Worm (Caenorhabditis elegans): ENCODE results near the gene srh-109.

Gene srh-109

ce11 chrV:17223305-17223704 is 3.1 kb upstream of the srh-109 start, which contains the start of gene srh-252:
Gene srh-252 (minus strand): TSS chrV:17223405.
- TF ChIP-seq dmd-4 (tag; optimal IDR thresholded peaks at IDR 0.05; ENCODE audit: borderline replicate concordance) (no peak), pqm-1 (tag; optimal IDR thresholded peaks at IDR 0.05) (no peak), ceh-31 (tag; optimal IDR thresholded peaks at IDR 0.05) (no peak), Y22D7AL.16 (tag; optimal IDR thresholded peaks at IDR 0.05) (no peak), hlh-13 (GFP tag; optimal IDR thresholded peaks at IDR 0.05) (no peak), sox-2 (GFP tag; IDR thresholded peaks at IDR 0.05) (no peak), ets-4 (tag; optimal IDR thresholded peaks at IDR 0.05) (no peak), lin-11 (tag; optimal IDR thresholded peaks at IDR 0.05) (no peak), pag-3 (tag; optimal IDR thresholded peaks at IDR 0.05; ENCODE audit: borderline replicate concordance) (no peak), tbx-2 (tag; optimal IDR thresholded peaks at IDR 0.05) (no peak), che-1 (tag; optimal IDR thresholded peaks at IDR 0.05) (no peak), fax-1 (tag; optimal IDR thresholded peaks at IDR 0.05) (no peak), ceh-30 (tag; optimal IDR thresholded peaks at IDR 0.05) (no peak), ceh-6 (GFP tag; optimal IDR thresholded peaks at IDR 0.05) (no peak), T23F11.4 (GFP tag; optimal IDR thresholded peaks at IDR 0.05) (no peak), tbx-7 (tag; optimal IDR thresholded peaks at IDR 0.05) (no peak), F13H6.1 (tag; optimal IDR thresholded peaks at IDR 0.05) (no peak), sox-4 (tag; optimal IDR thresholded peaks at IDR 0.05) (no peak)

DNA sequence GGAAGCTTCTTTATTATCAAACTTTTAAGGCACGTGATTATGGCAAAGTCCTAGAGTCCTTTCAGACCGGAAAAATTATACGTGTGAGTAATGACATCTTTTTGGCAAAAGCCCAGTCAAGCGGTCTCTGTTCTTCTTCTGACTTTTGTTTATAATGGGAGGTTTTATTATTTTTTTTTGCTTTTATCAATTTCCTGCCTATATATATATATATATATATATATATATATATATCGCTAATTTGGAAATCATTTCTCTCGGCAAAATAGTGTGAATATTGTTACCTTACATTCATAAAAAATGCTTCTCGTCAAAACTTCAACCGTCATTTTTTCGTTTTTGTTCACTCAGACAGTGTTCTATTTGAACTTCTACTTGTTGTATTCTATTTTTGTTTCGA is 2.6 kb downstream of the srh-109 start, which contains the start of gene srbc-62:
srbc-62 (plus strand) TSS at position 301 of the 400 bp plus-strand sequence.
- TF ChIP-seq ceh-34 (tag; optimal IDR thresholded peaks at IDR 0.05) (no peak), unc-55 (GFP tag; optimal IDR thresholded peaks at IDR 0.05) (no peak), ceh-9 (tag; optimal IDR thresholded peaks at IDR 0.05) (no peak), ceh-14 (tag; optimal IDR thresholded peaks at IDR 0.05) (no peak), madf-2 (tag; optimal IDR thresholded peaks at IDR 0.05) (no peak), pat-9 (tag; optimal IDR thresholded peaks at IDR 0.05) (no peak), hlh-13 (GFP tag; optimal IDR thresholded peaks at IDR 0.05) (no peak)

DNA sequence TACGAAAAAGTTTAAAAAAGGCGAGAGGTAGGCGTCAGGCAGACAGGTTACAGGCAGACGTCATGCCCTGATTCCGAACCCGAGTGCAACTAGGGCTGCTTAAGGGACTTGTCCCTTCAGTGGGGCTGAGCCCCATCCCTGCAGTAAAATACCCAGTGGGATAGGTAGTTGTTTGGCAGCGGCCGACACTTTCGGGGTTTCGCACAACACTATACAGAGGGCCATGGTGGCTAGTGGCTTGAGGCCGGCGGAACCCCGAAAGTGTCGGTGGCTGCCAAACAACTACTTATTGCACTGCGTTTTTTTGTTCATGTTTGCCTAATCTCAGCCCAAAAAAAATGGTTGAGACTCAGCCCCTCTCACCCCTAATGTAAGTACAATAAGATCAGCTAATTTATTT is 4.6 kb downstream of the srh-109 start:
- TF ChIP-seq pqm-1 (tag; optimal IDR thresholded peaks at IDR 0.05) = no peak
- TF ChIP-seq ceh-48 (tag; optimal IDR thresholded peaks at IDR 0.05) = no peak
- TF ChIP-seq pat-9 (tag; optimal IDR thresholded peaks at IDR 0.05) = no peak
- no peak for TF ChIP-seq ahr-1 (tag; optimal IDR thresholded peaks at IDR 0.05)
- no peak for TF ChIP-seq T23F11.4 (GFP tag; optimal IDR thresholded peaks at IDR 0.05)
- TF ChIP-seq dve-1 (tag; optimal IDR thresholded peaks at IDR 0.05) = no peak
- no peak for TF ChIP-seq Y22D7AL.16 (tag; optimal IDR thresholded peaks at IDR 0.05)
- TF ChIP-seq madf-2 (tag; optimal IDR thresholded peaks at IDR 0.05) = no peak
- no peak for TF ChIP-seq lim-6 (tag; optimal IDR thresholded peaks at IDR 0.05)
- no peak for TF ChIP-seq C38D4.7 (GFP tag; optimal IDR thresholded peaks at IDR 0.05)
- TF ChIP-seq ceh-30 (tag; optimal IDR thresholded peaks at IDR 0.05) = no peak
- TF ChIP-seq sdc-2 (tag; optimal IDR thresholded peaks at IDR 0.05) = no peak
- no peak for TF ChIP-seq ceh-19 (GFP tag; optimal IDR thresholded peaks at IDR 0.05)
- no peak for TF ChIP-seq ref-2 (tag; optimal IDR thresholded peaks at IDR 0.05)
- TF ChIP-seq ceh-9 (tag; optimal IDR thresholded peaks at IDR 0.05) = no peak

DNA sequence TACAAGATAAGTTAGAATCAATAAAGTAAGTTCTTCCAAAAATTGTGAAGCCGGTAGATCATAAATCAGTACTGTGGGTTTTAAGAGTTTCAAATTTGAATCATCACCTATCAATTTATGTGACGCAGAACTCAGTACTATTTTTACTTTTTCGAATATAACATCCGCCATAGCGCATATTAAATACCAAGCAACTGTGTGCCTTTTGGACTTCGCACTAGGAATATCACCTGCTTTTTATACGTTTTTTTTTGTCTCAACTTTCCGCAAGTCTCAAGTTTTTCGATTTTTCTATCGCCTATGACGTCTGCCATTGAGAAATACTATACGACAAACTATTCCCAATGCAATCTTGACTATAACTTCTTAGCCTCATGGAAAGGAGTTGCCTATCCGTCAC is 7.5 kb downstream of the srh-109 start, which contains the start of gene srh-113:
srh-113 (plus strand) TSS at position 301 of the 400 bp plus-strand sequence.
- TF ChIP-seq ztf-16 (tag; optimal IDR thresholded peaks at IDR 0.05) = no peak
- no peak for TF ChIP-seq C08G9.2 (tag; optimal IDR thresholded peaks at IDR 0.05)
- TF ChIP-seq elt-2 (tag; optimal IDR thresholded peaks at IDR 0.05) = no peak
- no peak for TF ChIP-seq ahr-1 (tag; optimal IDR thresholded peaks at IDR 0.05)
- no peak for TF ChIP-seq eyg-1 (tag; optimal IDR thresholded peaks at IDR 0.05)
- no peak for TF ChIP-seq mec-3 (tag; optimal IDR thresholded peaks at IDR 0.05; ENCODE audit: borderline replicate concordance)
- TF ChIP-seq unc-3 (GFP tag; conservative IDR thresholded peaks at IDR 0.05) = no peak
- TF ChIP-seq unc-3 (tag; optimal IDR thresholded peaks at IDR 0.05) = no peak
- no peak for TF ChIP-seq K09A11.1 (tag; optimal IDR thresholded peaks at IDR 0.05; ENCODE audit: insufficient read depth)
- TF ChIP-seq pag-3 (tag; optimal IDR thresholded peaks at IDR 0.05; ENCODE audit: borderline replicate concordance) = no peak
- TF ChIP-seq lin-11 (tag; optimal IDR thresholded peaks at IDR 0.05) = no peak
